Worm (Caenorhabditis elegans) whole organism, L3 larva: ENCODE data around the gene H03G16.1.

ENCODE experiments used
- ama-1 ChIP-seq: fragments of 150-350 bp; optimal IDR thresholded peaks from 2 replicates; lab custom pipeline; 2018
- elt-1 ChIP-seq: fragments of 150-350 bp; optimal IDR thresholded peaks from 2 replicates; lab custom pipeline; 2014; ENCODE audit warnings: missing biosample characterization, missing genetic modification characterization

- TF ChIP-seq elt-1 (no peak), ama-1 (no peak)
Measured at ce11 chrX:15041340-15041739, 12.3 kb upstream of the H03G16.1 start.
